Worm (Caenorhabditis elegans) whole organism, L3 larva: Measurements from ENCODE around the gene C27A7.6.
"Not testable (repeated sequence)": the region's sequence is repeated elsewhere in the genome, so short reads cannot be mapped to it uniquely, and the experiment has no call there.

Experiments used
- ZK546.5 ChIP-seq: sonication (generic microtip); optimal IDR thresholded peaks from 2 replicates; lab custom pipeline; 2017; ENCODE audit warnings: missing biosample characterization, missing genetic modification characterization
- ama-1 ChIP-seq: fragments of 150-350 bp; optimal IDR thresholded peaks from 2 replicates; lab custom pipeline; 2018
- ceh-28 ChIP-seq: fragments of 150-350 bp; optimal IDR thresholded peaks from 2 replicates; lab custom pipeline; 2014; ENCODE audit warnings: missing biosample characterization, missing genetic modification reagents, missing genetic modification characterization
- egl-27 ChIP-seq: sonication (generic microtip); optimal IDR thresholded peaks from 4 replicates; lab custom pipeline; 2017; ENCODE audit warnings: missing biosample characterization, missing genetic modification reagents, missing genetic modification characterization
- egl-5 ChIP-seq: fragments of 150-350 bp; optimal IDR thresholded peaks from 2 replicates; lab custom pipeline; 2017; ENCODE audit warnings: missing biosample characterization, missing genetic modification reagents, missing genetic modification characterization, inconsistent platforms
- elt-1 ChIP-seq: fragments of 150-350 bp; optimal IDR thresholded peaks from 2 replicates; lab custom pipeline; 2014; ENCODE audit warnings: missing biosample characterization, missing genetic modification characterization
- elt-3 ChIP-seq, 3 experiments: fragments of 150-350 bp in 1 of 3; sonication (generic microtip) in 2 of 3; optimal IDR thresholded peaks; 2 replicates in 2 of 3; 4 replicates in 1 of 3; lab custom pipeline; 2014 to 2017; ENCODE audit warnings: missing biosample characterization in 3 of 3, missing genetic modification characterization in 3 of 3
- eor-1 ChIP-seq, 2 experiments: fragments of 150-350 bp; optimal IDR thresholded peaks; 2 replicates each; lab custom pipeline; 2014 to 2018; ENCODE audit warnings: missing biosample characterization in 2 of 2, missing genetic modification characterization in 2 of 2
- fkh-10 ChIP-seq: sonication (generic microtip); optimal IDR thresholded peaks from 2 replicates; lab custom pipeline; 2017; ENCODE audit warnings: missing biosample characterization, missing genetic modification reagents, missing genetic modification characterization
- fkh-2 ChIP-seq: fragments of 150-350 bp; optimal IDR thresholded peaks from 2 replicates; lab custom pipeline; 2014; ENCODE audit warnings: missing biosample characterization, missing genetic modification reagents, missing genetic modification characterization
- fos-1 ChIP-seq: fragments of 150-350 bp; optimal IDR thresholded peaks from 2 replicates; lab custom pipeline; 2014; ENCODE audit warnings: missing biosample characterization, missing genetic modification characterization
- hmg-11 ChIP-seq: sonication (generic microtip); optimal IDR thresholded peaks from 2 replicates; lab custom pipeline; 2016; ENCODE audit warnings: missing genetic modification characterization, missing compliant biosample characterization
- jun-1 ChIP-seq: fragments of 150-350 bp; optimal IDR thresholded peaks from 2 replicates; lab custom pipeline; 2014; ENCODE audit warnings: missing biosample characterization, missing genetic modification reagents, missing genetic modification characterization
- lin-39 ChIP-seq: fragments of 150-350 bp; optimal IDR thresholded peaks from 2 replicates; lab custom pipeline; 2018; ENCODE audit warnings: missing biosample characterization, missing genetic modification reagents, missing genetic modification characterization
- lsy-12 ChIP-seq: sonication (generic microtip); optimal IDR thresholded peaks from 2 replicates; lab custom pipeline; 2016; ENCODE audit warnings: mild to moderate bottlenecking, missing genetic modification characterization, missing compliant biosample characterization
- mdl-1 ChIP-seq: fragments of 150-350 bp; optimal IDR thresholded peaks from 2 replicates; lab custom pipeline; 2014; ENCODE audit warnings: missing biosample characterization, missing genetic modification characterization
- nhr-12 ChIP-seq: fragments of 150-350 bp; optimal IDR thresholded peaks from 2 replicates; lab custom pipeline; 2014; ENCODE audit warnings: missing biosample characterization, missing genetic modification characterization
- nhr-23 ChIP-seq: fragments of 150-350 bp; optimal IDR thresholded peaks from 2 replicates; lab custom pipeline; 2014; ENCODE audit warnings: missing biosample characterization, missing genetic modification reagents, missing genetic modification characterization
- nhr-237 ChIP-seq: fragments of 150-350 bp; optimal IDR thresholded peaks from 2 replicates; lab custom pipeline; 2014; ENCODE audit warnings: missing biosample characterization, missing genetic modification characterization
- nhr-28 ChIP-seq: fragments of 150-350 bp; optimal IDR thresholded peaks from 2 replicates; lab custom pipeline; 2014; ENCODE audit warnings: missing biosample characterization, missing genetic modification characterization
- nhr-67 ChIP-seq: fragments of 150-350 bp; optimal IDR thresholded peaks from 2 replicates; lab custom pipeline; 2014; ENCODE audit warnings: missing biosample characterization, missing genetic modification characterization
- nhr-76 ChIP-seq: fragments of 150-350 bp; sonication (generic microtip); optimal IDR thresholded peaks from 5 replicates; lab custom pipeline; 2014; ENCODE audit warnings: missing biosample characterization, missing genetic modification characterization
- nhr-77 ChIP-seq: fragments of 150-350 bp; optimal IDR thresholded peaks from 2 replicates; lab custom pipeline; 2014; ENCODE audit warnings: missing biosample characterization, missing genetic modification characterization
- sea-2 ChIP-seq: fragments of 150-350 bp; sonication (generic microtip); optimal IDR thresholded peaks from 4 replicates; lab custom pipeline; 2014; ENCODE audit warnings: missing biosample characterization, missing genetic modification reagents, missing genetic modification characterization
- snpc-4 ChIP-seq: fragments of 150-350 bp; optimal IDR thresholded peaks from 2 replicates; lab custom pipeline; 2014; ENCODE audit warnings: missing biosample characterization, missing genetic modification characterization
- tbx-2 ChIP-seq: sonication (generic microtip); optimal IDR thresholded peaks from 2 replicates; lab custom pipeline; 2016; ENCODE audit warnings: mild to moderate bottlenecking, missing genetic modification characterization, missing compliant biosample characterization
- unc-39 ChIP-seq: sonication (generic microtip); optimal IDR thresholded peaks from 4 replicates; lab custom pipeline; 2017; ENCODE audit warnings: missing biosample characterization, missing genetic modification characterization
- unc-62 ChIP-seq: fragments of 150-350 bp; sonication (generic microtip); optimal IDR thresholded peaks from 4 replicates; lab custom pipeline; 2014; ENCODE audit warnings: missing biosample characterization, missing genetic modification reagents, missing genetic modification characterization
- zag-1 ChIP-seq: fragments of 150-350 bp; optimal IDR thresholded peaks from 2 replicates; lab custom pipeline; 2014; ENCODE audit warnings: missing biosample characterization, missing genetic modification characterization
- ztf-11 ChIP-seq: fragments of 150-350 bp; optimal IDR thresholded peaks from 2 replicates; lab custom pipeline; 2014; ENCODE audit warnings: missing biosample characterization, missing genetic modification characterization
- ztf-4 ChIP-seq: fragments of 150-350 bp; optimal IDR thresholded peaks from 2 replicates; lab custom pipeline; 2014; ENCODE audit warnings: missing biosample characterization, missing genetic modification characterization

C27A7.6 gene

ce11 chrV:12130688-12131087 lies at the start of gene C27A7.6:
Gene C27A7.6 (minus strand): TSS chrV:12130788.
- TF ChIP-seq lin-39 (tag; lab: Kevin White, UChicago); unc-62; ceh-28 (tag; lab: Kevin White, UChicago): not testable (repeated sequence)

- TF ChIP-seq nhr-76 (tag; lab: Kevin White, UChicago) (no peak), ZK546.5 (no peak), unc-62 (no peak), lin-39 (tag; lab: Kevin White, UChicago) (no peak), fos-1 (no peak), ztf-11 (tag; lab: Kevin White, UChicago) (no peak), nhr-67 (tag; lab: Kevin White, UChicago) (no peak)
- TF ChIP-seq, all 47 proteins: peak for 0
These were observed 48.8 kb upstream of the C27A7.6 start, which contains the start of gene clec-224 for ce11 chrV:12179338-12179737. Gene clec-224 (minus strand): TSS chrV:12179438.

ce11 chrV:12170114-12170513 lies 39.5 kb upstream of the C27A7.6 start, which contains the start of gene ZK863.1:
Gene ZK863.1 (minus strand): TSS chrV:12170214.
- no peak for TF ChIP-seq ztf-4 (tag; lab: Kevin White, UChicago)
- TF ChIP-seq lsy-12 (tag; lab: Kevin White, UChicago), result no peak
- TF ChIP-seq nhr-23 (tag; lab: Kevin White, UChicago), result no peak
- TF ChIP-seq nhr-76 (tag; lab: Kevin White, UChicago), result no peak
- no peak for TF ChIP-seq eor-1 (tag; optimal IDR thresholded peaks at IDR 0.05; lab: Kevin White, UChicago)
- TF ChIP-seq egl-27 (tag; lab: Kevin White, UChicago), result no peak
- no peak for TF ChIP-seq nhr-67 (tag; lab: Kevin White, UChicago)
- TF ChIP-seq tbx-2 (tag; lab: Kevin White, UChicago), result no peak

ce11 chrV:12167653-12168052 lies 37.1 kb upstream of the C27A7.6 start, which contains the start of gene col-37:
Gene col-37 (minus strand): TSS chrV:12167753.
- no peak for TF ChIP-seq unc-62
- no peak for TF ChIP-seq ZK546.5
- TF ChIP-seq nhr-77 (tag; lab: Kevin White, UChicago), result no peak
- TF ChIP-seq nhr-237 (tag; lab: Kevin White, UChicago), result no peak
- no peak for TF ChIP-seq elt-3 (tag; optimal IDR thresholded peaks at IDR 0.05; lab: Kevin White, UChicago)

ce11 chrV:12167031-12167430 lies 36.4 kb upstream of the C27A7.6 start:
- TF ChIP-seq fkh-10 (no peak), nhr-12 (tag; lab: Kevin White, UChicago) (no peak), snpc-4 (tag; lab: Kevin White, UChicago) (no peak), nhr-23 (tag; lab: Kevin White, UChicago) (no peak), ama-1 (lab: Kevin White, UChicago) (no peak), eor-1 (tag; optimal IDR thresholded peaks at IDR 0.05; lab: Kevin White, UChicago) (no peak)

- TF ChIP-seq unc-39 (tag; lab: Kevin White, UChicago) (no peak), nhr-23 (tag; lab: Kevin White, UChicago) (no peak), sea-2 (GFP tag; lab: Kevin White, UChicago) (no peak), nhr-67 (tag; lab: Kevin White, UChicago) (no peak), fkh-2 (no peak), hmg-11 (tag; lab: Kevin White, UChicago) (no peak), zag-1 (no peak), ztf-4 (tag; lab: Kevin White, UChicago) (no peak), nhr-12 (tag; lab: Kevin White, UChicago) (no peak), elt-1 (tag; lab: Kevin White, UChicago) (no peak), ama-1 (lab: Kevin White, UChicago) (no peak), ceh-28 (tag; lab: Kevin White, UChicago) (no peak), nhr-28 (tag; lab: Kevin White, UChicago) (no peak), unc-62 (no peak), mdl-1 (tag; lab: Kevin White, UChicago) (no peak), egl-5 (no peak), jun-1 (tag; lab: Kevin White, UChicago) (no peak), ztf-11 (tag; lab: Kevin White, UChicago) (no peak)
These were observed 32.3 kb upstream of the C27A7.6 start, which contains the start of gene srj-4 for ce11 chrV:12162906-12163305. Gene srj-4 (plus strand): TSS chrV:12163206.
